Fruit fly (Drosophila melanogaster): Measurements from ENCODE around the gene CG17294.

DNA sequence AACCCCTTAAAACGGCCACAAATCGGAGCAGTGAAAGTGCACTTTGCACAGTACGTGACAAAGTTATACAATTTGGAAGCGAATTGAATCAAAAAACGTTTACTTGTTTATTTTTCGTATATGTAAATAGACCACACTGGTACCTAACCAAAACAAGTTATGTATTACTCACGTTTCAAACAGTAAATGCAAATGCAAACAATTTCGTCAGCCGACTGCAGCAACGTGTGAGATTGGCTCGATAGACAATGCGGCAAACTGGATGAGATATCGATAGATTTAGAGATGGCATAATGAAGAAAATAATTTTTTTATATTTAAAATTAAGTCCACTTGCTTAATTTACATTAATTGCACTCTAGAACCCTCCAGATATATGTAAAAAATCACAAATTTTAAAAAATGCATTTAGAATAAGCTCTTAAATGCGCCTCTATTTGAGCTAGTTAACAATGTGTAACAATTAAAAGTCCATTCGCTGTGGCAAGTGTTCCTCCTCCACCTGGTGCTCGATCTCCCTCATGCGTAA, 4.7 kb downstream of the CG17294 start, which contains the start of gene AlaRS:
- TF ChIP-seq CTCF (optimal IDR thresholded peaks at IDR 0.05) (no peak), CG8478 (optimal IDR thresholded peaks at IDR 0.05) (no peak)

All from S2 (cell line).